Fruit fly (Drosophila melanogaster): ENCODE results near the gene Ir94c.

DNA sequence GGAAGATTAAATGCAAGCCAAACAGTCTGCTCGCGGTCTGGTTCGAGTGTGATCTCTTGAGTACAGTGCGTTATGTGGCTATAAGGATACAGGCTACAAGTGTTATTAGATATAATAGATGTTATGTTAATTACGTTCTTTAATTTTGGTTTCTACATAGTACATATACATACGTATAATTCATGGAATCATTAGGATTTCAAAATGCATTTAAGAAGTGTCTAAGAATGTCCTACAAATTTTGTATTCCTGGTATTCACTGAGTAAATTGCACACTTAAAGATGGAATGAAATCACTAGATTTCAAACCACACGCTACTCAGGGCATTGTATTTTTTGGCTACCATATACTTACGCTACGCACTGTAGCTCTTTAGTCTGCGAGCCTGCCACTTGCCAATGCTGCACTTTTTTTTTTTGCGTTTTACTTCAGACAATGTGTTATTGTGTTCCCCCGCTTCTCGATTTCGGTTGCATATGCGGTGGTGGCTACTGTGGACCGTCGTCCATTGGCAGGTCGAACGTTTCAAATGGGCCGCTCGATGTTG is 44.1 kb upstream of the Ir94c start:
- no peak for TF ChIP-seq kay (GFP tag; ENCODE audit: borderline replicate concordance)
- TF ChIP-seq CG7045 (GFP tag; optimal IDR thresholded peaks at IDR 0.05), result no peak
- no peak for TF ChIP-seq cnc (optimal IDR thresholded peaks at IDR 0.05)
- no peak for TF ChIP-seq CG7101 (tag; optimal IDR thresholded peaks at IDR 0.05)
- no peak for TF ChIP-seq bab1 (GFP tag; optimal IDR thresholded peaks at IDR 0.05)
- no peak for TF ChIP-seq pad (GFP tag; optimal IDR thresholded peaks at IDR 0.05)
